Worm (Caenorhabditis elegans) whole organism, L2 larva: ENCODE data around the gene W06A7.2.

ENCODE experiments used
- aly-2 ChIP-seq: fragments of 150-350 bp; optimal IDR thresholded peaks from 2 replicates; lab custom pipeline; 2014; ENCODE audit warnings: missing biosample characterization, missing genetic modification characterization
- blmp-1 ChIP-seq: sonication (generic microtip); optimal IDR thresholded peaks from 2 replicates; lab custom pipeline; 2017; ENCODE audit warnings: missing genetic modification characterization, mild to moderate bottlenecking, missing compliant biosample characterization, antibody characterized with exemption, moderate library complexity; ENCODE audit not compliant: insufficient read depth
- fos-1 ChIP-seq: fragments of 150-350 bp; optimal IDR thresholded peaks from 2 replicates; lab custom pipeline; 2014; ENCODE audit warnings: missing biosample characterization, missing genetic modification characterization
- lin-39 ChIP-seq: fragments of 150-350 bp; optimal IDR thresholded peaks from 2 replicates; lab custom pipeline; 2014; ENCODE audit warnings: missing biosample characterization, missing genetic modification reagents, missing genetic modification characterization
- nhr-77 ChIP-seq: fragments of 150-350 bp; optimal IDR thresholded peaks from 2 replicates; lab custom pipeline; 2014; ENCODE audit warnings: missing biosample characterization, missing genetic modification characterization
- ztf-11 ChIP-seq: sonication (generic microtip); optimal IDR thresholded peaks from 2 replicates; lab custom pipeline; 2017; ENCODE audit warnings: missing biosample characterization, missing genetic modification characterization

- TF ChIP-seq fos-1 (tag; lab: Kevin White, UChicago) (no peak), aly-2 (tag; lab: Kevin White, UChicago) (no peak), blmp-1 (no peak), nhr-77 (no peak), ztf-11 (tag; lab: Kevin White, UChicago) (no peak), lin-39 (tag; lab: Kevin White, UChicago) (no peak)
Observed at ce11 chrV:14791703-14792102, 29.9 kb upstream of the W06A7.2 start.
